Fruit fly (Drosophila melanogaster) S2 (cell line): ENCODE measurements around the gene CG14995.

Source experiments
- CG8478 ChIP-seq: fragments of >200 bp; optimal IDR thresholded peaks from 2 replicates; lab custom pipeline; 2018
- CTCF ChIP-seq, 2 experiments: fragments of >200 bp; optimal IDR thresholded peaks; 2 replicates each; lab custom pipeline; 2018

- TF ChIP-seq CG8478 (lab: Kevin White, UChicago) (no peak), CTCF (optimal IDR thresholded peaks at IDR 0.05; lab: Kevin White, UChicago) (no peak)
Observed at dm6 chr3L:4130743-4131142, 27.7 kb upstream of the CG14995 start.
